Worm (Caenorhabditis elegans) whole organism, early embryonic: ENCODE data around the gene gcy-12.

Experiments used
- B0310.2 ChIP-seq: sonication (generic microtip); optimal IDR thresholded peaks from 2 replicates; lab custom pipeline; 2016; ENCODE audit warnings: mild to moderate bottlenecking, missing genetic modification characterization, missing compliant biosample characterization
- F13C5.2 ChIP-seq: sonication (generic microtip); optimal IDR thresholded peaks from 2 replicates; lab custom pipeline; 2017; ENCODE audit warnings: mild to moderate bottlenecking, missing genetic modification characterization, inconsistent platforms, missing compliant biosample characterization
- aly-1 ChIP-seq: sonication (generic microtip); optimal IDR thresholded peaks from 2 replicates; lab custom pipeline; 2016; ENCODE audit warnings: missing genetic modification characterization, missing compliant biosample characterization
- ama-1 ChIP-seq: fragments of 150-350 bp; optimal IDR thresholded peaks from 2 replicates; lab custom pipeline; 2014
- ceh-13 ChIP-seq: fragments of 200-800 bp; sonication (Bioruptor generic); optimal IDR thresholded peaks from 2 replicates; lab custom pipeline; 2018; ENCODE audit warnings: mild to moderate bottlenecking, missing genetic modification characterization, missing compliant biosample characterization
- ceh-36 ChIP-seq: sonication (generic microtip); optimal IDR thresholded peaks from 2 replicates; lab custom pipeline; 2016; ENCODE audit warnings: missing genetic modification characterization, inconsistent platforms, missing compliant biosample characterization
- ets-7 ChIP-seq: sonication (generic microtip); optimal IDR thresholded peaks from 2 replicates; lab custom pipeline; 2016; ENCODE audit warnings: missing genotype, missing genetic modification characterization, missing compliant biosample characterization
- flt-1 ChIP-seq: fragments of 200-800 bp; sonication (Bioruptor generic); IDR thresholded peaks from 2 replicates; pipeline ENCODE4 v1.3.6; 2022; ENCODE audit warnings: missing genetic modification characterization, missing compliant biosample characterization
- hmbx-1 ChIP-seq: sonication (generic microtip); optimal IDR thresholded peaks from 2 replicates; lab custom pipeline; 2016; ENCODE audit warnings: mild to moderate bottlenecking, missing genetic modification characterization, missing compliant biosample characterization
- hmg-4 ChIP-seq: fragments of 200-800 bp; sonication (Bioruptor generic); optimal IDR thresholded peaks from 2 replicates; lab custom pipeline; 2018; ENCODE audit warnings: mild to moderate bottlenecking, missing genetic modification characterization, missing compliant biosample characterization
- hnd-1 ChIP-seq: sonication (generic microtip); optimal IDR thresholded peaks from 2 replicates; lab custom pipeline; 2016; ENCODE audit warnings: missing genetic modification characterization, missing compliant biosample characterization
- pes-1 ChIP-seq: fragments of 200-800 bp; sonication (Bioruptor generic); IDR thresholded peaks from 2 replicates; pipeline ENCODE4 v1.3.6; 2022; ENCODE audit warnings: missing genetic modification reagents, missing genetic modification characterization, missing compliant biosample characterization
- scrt-1 ChIP-seq: fragments of 200-800 bp; sonication (Bioruptor generic); IDR thresholded peaks from 2 replicates; pipeline ENCODE4 v1.3.6; 2022; ENCODE audit warnings: missing genetic modification characterization, missing compliant biosample characterization
- sea-1 ChIP-seq: fragments of 200-800 bp; sonication (Bioruptor generic); conservative IDR thresholded peaks from 2 replicates; pipeline ENCODE4 v1.3.6; 2022; ENCODE audit warnings: missing genetic modification characterization, missing compliant biosample characterization
- tbx-11 ChIP-seq: fragments of 200-800 bp; sonication (Bioruptor generic); IDR thresholded peaks from 2 replicates; pipeline ENCODE4 v1.3.6; 2022; ENCODE audit warnings: missing genetic modification characterization, missing compliant biosample characterization
- tbx-37 ChIP-seq: fragments of 200-800 bp; sonication (Bioruptor generic); conservative IDR thresholded peaks from 2 replicates; pipeline ENCODE4 v1.3.6; 2022; ENCODE audit warnings: missing genetic modification reagents, missing genetic modification characterization, missing compliant biosample characterization
- tra-4 ChIP-seq: sonication (generic microtip); optimal IDR thresholded peaks from 2 replicates; lab custom pipeline; 2017; ENCODE audit warnings: missing genetic modification characterization, missing compliant biosample characterization

Gene gcy-12

DNA sequence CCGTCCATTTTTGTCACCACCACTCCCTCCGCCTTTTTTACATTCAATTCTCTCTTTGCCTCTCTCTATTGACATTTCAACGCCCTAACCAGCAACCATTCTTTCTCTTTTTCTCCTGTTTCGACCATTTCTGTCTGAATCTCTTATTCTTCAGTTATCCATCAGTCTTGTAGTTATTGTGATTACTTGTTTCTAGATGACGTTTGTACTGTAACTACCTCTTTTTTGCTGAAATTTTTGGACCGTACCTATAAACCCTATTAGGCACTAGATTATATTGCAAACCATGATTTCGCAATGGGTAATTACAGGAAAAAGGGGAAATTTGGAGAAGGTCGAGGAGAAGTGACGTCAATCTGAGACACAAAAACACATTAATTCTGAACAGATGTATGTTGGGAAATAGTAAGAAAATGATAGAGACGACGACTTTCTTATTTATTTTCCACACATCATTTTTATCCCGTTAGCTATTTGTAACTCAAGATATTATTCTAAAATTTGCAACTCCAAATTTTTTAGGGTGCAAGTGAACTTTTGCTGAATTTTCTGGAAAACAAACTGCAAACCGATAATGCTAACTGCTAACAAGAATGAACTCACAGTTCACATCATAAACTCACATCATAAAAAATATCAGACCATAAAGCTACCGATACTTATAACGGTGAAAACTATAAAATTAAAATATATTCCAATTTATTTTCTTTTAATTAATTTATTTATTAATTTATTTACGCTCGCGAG lies 8.5 kb downstream of the gcy-12 start:
- no peak for TF ChIP-seq ama-1 (lab: Kevin White, UChicago)
- TF ChIP-seq sea-1 (GFP tag; lab: Robert Waterston, UW), result no peak
- no peak for TF ChIP-seq scrt-1
- TF ChIP-seq tbx-11 (GFP tag; lab: Robert Waterston, UW), result no peak
- TF ChIP-seq ets-7 (tag; lab: Kevin White, UChicago), result no peak
- TF ChIP-seq pes-1, result no peak
- no peak for TF ChIP-seq hmg-4 (GFP tag; lab: Kevin White, UChicago)
- no peak for TF ChIP-seq hmbx-1
- no peak for TF ChIP-seq F13C5.2
- no peak for TF ChIP-seq ceh-13
- TF ChIP-seq ceh-36, result no peak
- TF ChIP-seq B0310.2 (tag; lab: Kevin White, UChicago), result no peak
- TF ChIP-seq tbx-37 (GFP tag; lab: Robert Waterston, UW), result no peak
- no peak for TF ChIP-seq tra-4
- TF ChIP-seq aly-1 (tag; lab: Kevin White, UChicago), result no peak
- TF ChIP-seq flt-1 (GFP tag; lab: Robert Waterston, UW), result no peak
- no peak for TF ChIP-seq hnd-1 (tag; lab: Kevin White, UChicago)

- TF ChIP-seq pes-1 (no peak), F13C5.2 (no peak), hnd-1 (tag; lab: Kevin White, UChicago) (no peak), scrt-1 (no peak), ama-1 (lab: Kevin White, UChicago) (no peak), ceh-13 (no peak), hmbx-1 (no peak), ets-7 (tag; lab: Kevin White, UChicago) (no peak), ceh-36 (peak; percentile 29), sea-1 (GFP tag; lab: Robert Waterston, UW) (no peak), tbx-11 (GFP tag; lab: Robert Waterston, UW) (no peak), hmg-4 (GFP tag; lab: Kevin White, UChicago) (peak; percentile 42), tra-4 (no peak)
These were observed 10.0 kb downstream of the gcy-12 start for ce11 chrII:5321718-5322286.

DNA sequence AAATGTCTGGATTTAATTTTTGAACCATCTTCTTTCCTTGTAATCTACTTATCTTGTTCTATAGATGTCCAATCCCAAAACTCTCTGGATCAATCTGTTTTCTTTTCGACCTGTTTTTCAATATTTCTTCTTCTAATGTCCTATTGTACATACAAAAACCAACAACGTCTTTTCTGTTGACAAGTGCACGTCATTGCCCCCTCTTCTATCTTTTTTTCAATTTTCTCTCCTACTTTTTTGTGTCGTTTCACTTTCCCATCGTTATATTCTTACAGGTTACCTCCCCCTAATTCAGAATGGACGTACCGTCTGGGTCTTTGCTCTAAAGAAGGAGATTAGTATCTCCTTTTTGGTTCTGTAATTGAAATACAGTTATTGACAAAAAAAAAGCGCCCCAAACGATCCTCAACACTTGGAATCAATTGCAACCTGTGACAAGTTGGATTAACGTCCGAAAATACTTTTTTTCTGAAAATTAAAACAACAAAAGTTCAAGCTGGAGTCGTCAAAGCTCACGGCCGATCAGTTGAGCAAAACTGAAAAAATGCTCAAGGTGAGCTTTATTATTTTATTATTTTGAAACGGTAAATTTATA lies 11.0 kb downstream of the gcy-12 start, which contains the start of gene vhp-1:
Gene vhp-1, plus strand, starts transcription at position 545 of the 595 bp plus-strand sequence.
- no peak for TF ChIP-seq hmg-4 (GFP tag; lab: Kevin White, UChicago)
- TF ChIP-seq tbx-37 (GFP tag; lab: Robert Waterston, UW), result no peak
- no peak for TF ChIP-seq tbx-11 (GFP tag; lab: Robert Waterston, UW)
- TF ChIP-seq F13C5.2, result no peak
- no peak for TF ChIP-seq ama-1 (lab: Kevin White, UChicago)
- no peak for TF ChIP-seq flt-1 (GFP tag; lab: Robert Waterston, UW)
- TF ChIP-seq scrt-1, result no peak
- TF ChIP-seq ceh-36, result no peak
- TF ChIP-seq aly-1 (tag; lab: Kevin White, UChicago), result no peak
- TF ChIP-seq pes-1, result no peak
- no peak for TF ChIP-seq ceh-13
- no peak for TF ChIP-seq tra-4

- no peak for TF ChIP-seq F13C5.2
- no peak for TF ChIP-seq B0310.2 (tag; lab: Kevin White, UChicago)
- TF ChIP-seq ama-1 (lab: Kevin White, UChicago), result no peak
- TF ChIP-seq hnd-1 (tag; lab: Kevin White, UChicago), result no peak
- TF ChIP-seq pes-1, result no peak
- no peak for TF ChIP-seq flt-1 (GFP tag; lab: Robert Waterston, UW)
- TF ChIP-seq ceh-36, result no peak
- no peak for TF ChIP-seq sea-1 (GFP tag; lab: Robert Waterston, UW)
- no peak for TF ChIP-seq tbx-11 (GFP tag; lab: Robert Waterston, UW)
- no peak for TF ChIP-seq tra-4
- TF ChIP-seq tbx-37 (GFP tag; lab: Robert Waterston, UW), result no peak
- TF ChIP-seq hmg-4 (GFP tag; lab: Kevin White, UChicago), result no peak
- TF ChIP-seq ceh-13, result no peak
- no peak for TF ChIP-seq hmbx-1
These were observed 11.9 kb downstream of the gcy-12 start for ce11 chrII:5323773-5324172.

DNA sequence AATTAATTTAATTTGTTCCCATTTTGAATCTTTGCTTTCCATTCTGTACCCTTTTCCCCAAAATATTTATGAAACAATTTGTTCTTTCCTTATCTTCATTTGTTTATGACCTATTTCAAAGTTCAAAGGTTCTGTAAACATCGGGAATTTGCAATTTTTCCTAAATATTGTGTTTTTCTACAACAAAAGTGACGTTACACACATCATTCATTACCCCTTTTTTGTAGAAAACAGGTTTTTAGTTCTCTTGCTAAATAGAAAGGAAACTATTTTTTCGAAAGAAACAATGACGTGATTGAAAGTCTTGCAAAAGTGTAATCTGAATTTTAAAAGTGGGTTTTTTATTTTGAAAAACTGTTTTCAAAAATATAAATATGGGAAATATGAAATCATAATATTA lies 12.8 kb downstream of the gcy-12 start:
- TF ChIP-seq ceh-13, result no peak
- no peak for TF ChIP-seq tra-4
- TF ChIP-seq hmg-4 (GFP tag; lab: Kevin White, UChicago), result no peak
- no peak for TF ChIP-seq scrt-1
- no peak for TF ChIP-seq ets-7 (tag; lab: Kevin White, UChicago)
- TF ChIP-seq F13C5.2, result no peak
- no peak for TF ChIP-seq B0310.2 (tag; lab: Kevin White, UChicago)
- no peak for TF ChIP-seq tbx-37 (GFP tag; lab: Robert Waterston, UW)
- no peak for TF ChIP-seq ama-1 (lab: Kevin White, UChicago)
- TF ChIP-seq hnd-1 (tag; lab: Kevin White, UChicago), result no peak
- TF ChIP-seq aly-1 (tag; lab: Kevin White, UChicago), result no peak
- TF ChIP-seq tbx-11 (GFP tag; lab: Robert Waterston, UW), result no peak
- no peak for TF ChIP-seq ceh-36
- no peak for TF ChIP-seq flt-1 (GFP tag; lab: Robert Waterston, UW)
- no peak for TF ChIP-seq sea-1 (GFP tag; lab: Robert Waterston, UW)
- no peak for TF ChIP-seq hmbx-1
- no peak for TF ChIP-seq pes-1

- TF ChIP-seq hmbx-1 (no peak), aly-1 (tag; lab: Kevin White, UChicago) (no peak), flt-1 (GFP tag; lab: Robert Waterston, UW) (no peak), tbx-11 (GFP tag; lab: Robert Waterston, UW) (no peak), hmg-4 (GFP tag; lab: Kevin White, UChicago) (no peak), pes-1 (no peak), tbx-37 (GFP tag; lab: Robert Waterston, UW) (no peak), ceh-13 (no peak), scrt-1 (no peak)
These were observed 14.3 kb downstream of the gcy-12 start for ce11 chrII:5326024-5326627.
